Worm (Caenorhabditis elegans): ENCODE data around the gene clp-1.
A peak's percentile ranks its signal among the peaks of the same experiment; 100 is the strongest.

The clp-1 gene

ce11 chrIII:7972061-7972460 is 7.7 kb upstream of the clp-1 start, which contains the start of gene F54H12.5:
F54H12.5 (minus strand) TSS chrIII:7972161.
- no peak for TF ChIP-seq nhr-25 (tag; optimal IDR thresholded peaks at IDR 0.05)
- no peak for TF ChIP-seq nhr-77 (tag; optimal IDR thresholded peaks at IDR 0.05)
- TF ChIP-seq ztf-1 (GFP tag; conservative IDR thresholded peaks at IDR 0.05) = no peak
- TF ChIP-seq unc-62 (GFP tag; optimal IDR thresholded peaks at IDR 0.05) = no peak
- TF ChIP-seq zag-1 (tag; optimal IDR thresholded peaks at IDR 0.05) = no peak
- no peak for TF ChIP-seq ztf-11 (tag; optimal IDR thresholded peaks at IDR 0.05)
- no peak for TF ChIP-seq elt-3 (tag; optimal IDR thresholded peaks at IDR 0.05)
- no peak for TF ChIP-seq nhr-12 (tag; optimal IDR thresholded peaks at IDR 0.05)
- no peak for TF ChIP-seq sma-9 (GFP tag; optimal IDR thresholded peaks at IDR 0.05)
- no peak for TF ChIP-seq sma-9 (tag; optimal IDR thresholded peaks at IDR 0.05)
- TF ChIP-seq sma-3 (GFP tag; optimal IDR thresholded peaks at IDR 0.05) = no peak

- TF ChIP-seq unc-62 (GFP tag; optimal IDR thresholded peaks at IDR 0.05) (no peak), peb-1 (tag; optimal IDR thresholded peaks at IDR 0.05) (no peak), C34F6.9 (tag; optimal IDR thresholded peaks at IDR 0.05) (no peak), aly-2 (tag; optimal IDR thresholded peaks at IDR 0.05) (no peak), mdl-1 (tag; optimal IDR thresholded peaks at IDR 0.05) (no peak), fos-1 (tag; optimal IDR thresholded peaks at IDR 0.05) (no peak)
These were observed 7.1 kb upstream of the clp-1 start for ce11 chrIII:7972687-7973086.

DNA sequence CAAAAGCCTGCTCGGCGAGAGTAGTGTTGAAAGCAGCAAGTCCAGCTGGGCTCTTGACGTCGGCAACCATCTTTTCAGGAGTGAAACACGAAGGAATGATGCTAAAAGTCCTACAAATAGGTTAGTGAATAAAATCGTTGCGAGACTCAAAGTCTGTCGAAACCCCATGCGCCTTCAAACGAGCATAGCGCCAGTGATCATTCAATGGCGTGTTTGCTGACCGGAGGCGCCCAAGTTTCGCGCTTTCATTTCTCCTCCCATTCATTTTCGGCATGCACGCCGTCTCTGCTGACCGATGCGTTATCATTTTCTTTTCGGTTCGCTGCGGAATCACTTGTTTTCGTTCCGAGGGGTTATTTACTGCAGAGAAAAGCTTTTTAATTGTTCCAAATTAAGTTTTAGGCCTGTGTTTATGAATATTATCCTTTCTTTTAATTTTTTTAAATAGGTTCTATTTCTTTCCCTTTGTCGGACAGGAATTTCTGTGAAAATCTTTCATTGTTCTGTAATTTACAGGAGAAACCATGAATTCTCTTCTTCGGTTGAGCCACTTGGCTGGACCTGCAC is 6.5 kb upstream of the clp-1 start, which contains the start of the genes eef-1B.1 and aco-2:
eef-1B.1 (minus strand) TSS at position 186 of the 567 bp plus-strand sequence.
aco-2 (plus strand) TSS at position 517 of the 567 bp plus-strand sequence.
- TF ChIP-seq sem-4 (tag; optimal IDR thresholded peaks at IDR 0.05) (peak; percentile 75), mdl-1 (tag; optimal IDR thresholded peaks at IDR 0.05) (peak in 1 of 2 experiments; percentile 61), zag-1 (tag; optimal IDR thresholded peaks at IDR 0.05) (peak; percentile 52), nhr-77 (tag; optimal IDR thresholded peaks at IDR 0.05) (peak; percentile 80), mbf-1 (tag; optimal IDR thresholded peaks at IDR 0.05) (no peak), ceh-82 (tag; optimal IDR thresholded peaks at IDR 0.05) (no peak), snpc-4 (tag; optimal IDR thresholded peaks at IDR 0.05) (peak; percentile 73), unc-62 (GFP tag; optimal IDR thresholded peaks at IDR 0.05) (peak; percentile 26), elt-1 (tag; optimal IDR thresholded peaks at IDR 0.05) (no peak), elt-3 (tag; optimal IDR thresholded peaks at IDR 0.05) (no peak), ceh-16 (tag; optimal IDR thresholded peaks at IDR 0.05) (peak; percentile 56), sma-3 (GFP tag; optimal IDR thresholded peaks at IDR 0.05) (peak; percentile 94), gmeb-1 (tag; optimal IDR thresholded peaks at IDR 0.05) (peak; percentile 93), skn-1 (tag; optimal IDR thresholded peaks at IDR 0.05) (peak; percentile 52), dmd-4 (tag; optimal IDR thresholded peaks at IDR 0.05) (no peak), nhr-21 (tag; optimal IDR thresholded peaks at IDR 0.05) (peak; percentile 94), ztf-4 (tag; optimal IDR thresholded peaks at IDR 0.05) (peak; percentile 55), C34F6.9 (tag; optimal IDR thresholded peaks at IDR 0.05) (peak; percentile 92), sma-9 (GFP tag; optimal IDR thresholded peaks at IDR 0.05) (peak; percentile 95), sma-9 (tag; optimal IDR thresholded peaks at IDR 0.05) (no peak), nhr-129 (tag; optimal IDR thresholded peaks at IDR 0.05) (peak; percentile 93), mab-5 (tag; optimal IDR thresholded peaks at IDR 0.05) (peak; percentile 86), ama-1 (optimal IDR thresholded peaks at IDR 0.05) (no peak), nhr-12 (tag; optimal IDR thresholded peaks at IDR 0.05) (peak; percentile 28), unc-55 (GFP tag; optimal IDR thresholded peaks at IDR 0.05) (peak; percentile 97), alr-1 (tag; optimal IDR thresholded peaks at IDR 0.05) (no peak), lin-13 (GFP tag; optimal IDR thresholded peaks at IDR 0.05) (peak; percentile 89), blmp-1 (tag; optimal IDR thresholded peaks at IDR 0.05; ENCODE audit: insufficient read depth) (peak; percentile 82), R02D3.7 (tag; optimal IDR thresholded peaks at IDR 0.05) (peak; percentile 50), ZK546.5 (tag; optimal IDR thresholded peaks at IDR 0.05) (peak; percentile 47), lsy-2 (tag; optimal IDR thresholded peaks at IDR 0.05) (peak; percentile 86 to 95), nhr-23 (tag; optimal IDR thresholded peaks at IDR 0.05) (no peak), Y55F3AM.14 (GFP tag; optimal IDR thresholded peaks at IDR 0.05) (peak; percentile 36), F13H6.1 (tag; optimal IDR thresholded peaks at IDR 0.05) (peak; percentile 90), crh-2 (tag; optimal IDR thresholded peaks at IDR 0.05) (peak; percentile 93), nhr-25 (tag; optimal IDR thresholded peaks at IDR 0.05) (peak; percentile 94), ztf-11 (tag; optimal IDR thresholded peaks at IDR 0.05) (no peak), fos-1 (tag; optimal IDR thresholded peaks at IDR 0.05) (peak; percentile 80), aly-2 (tag; optimal IDR thresholded peaks at IDR 0.05) (no peak), egl-27 (tag; optimal IDR thresholded peaks at IDR 0.05) (peak; percentile 87), nhr-6 (tag; optimal IDR thresholded peaks at IDR 0.05) (peak; percentile 27), lin-11 (tag; optimal IDR thresholded peaks at IDR 0.05) (peak; percentile 90)
